Worm (Caenorhabditis elegans) whole organism, L2 larva: ENCODE measurements around the gene C03B1.4.

Source experiments
- C34F6.9 ChIP-seq: fragments of 150-350 bp; optimal IDR thresholded peaks from 2 replicates; lab custom pipeline; 2014; ENCODE audit warnings: missing biosample characterization, missing genetic modification characterization
- R02D3.7 ChIP-seq: fragments of 150-350 bp; optimal IDR thresholded peaks from 2 replicates; lab custom pipeline; 2014; ENCODE audit warnings: missing biosample characterization, missing genetic modification characterization
- ZK546.5 ChIP-seq: sonication (generic microtip); optimal IDR thresholded peaks from 2 replicates; lab custom pipeline; 2017; ENCODE audit warnings: missing biosample characterization, missing genetic modification characterization
- aly-2 ChIP-seq: fragments of 150-350 bp; optimal IDR thresholded peaks from 2 replicates; lab custom pipeline; 2014; ENCODE audit warnings: missing biosample characterization, missing genetic modification characterization
- ama-1 ChIP-seq: fragments of 150-350 bp; optimal IDR thresholded peaks from 2 replicates; lab custom pipeline; 2018; ENCODE audit warnings: inconsistent platforms
- lin-39 ChIP-seq: fragments of 150-350 bp; optimal IDR thresholded peaks from 2 replicates; lab custom pipeline; 2014; ENCODE audit warnings: missing biosample characterization, missing genetic modification reagents, missing genetic modification characterization
- lsy-2 ChIP-seq, 2 experiments: fragments of 150-350 bp in 1 of 2; sonication (generic microtip) in 1 of 2; optimal IDR thresholded peaks; 2 replicates each; lab custom pipeline; 2014 to 2017; ENCODE audit warnings: missing biosample characterization in 2 of 2, missing genetic modification characterization in 2 of 2
- nhr-129 ChIP-seq: fragments of 150-350 bp; optimal IDR thresholded peaks from 2 replicates; lab custom pipeline; 2014; ENCODE audit warnings: missing biosample characterization, missing genetic modification characterization
- nhr-23 ChIP-seq: fragments of 150-350 bp; optimal IDR thresholded peaks from 2 replicates; lab custom pipeline; 2014; ENCODE audit warnings: missing biosample characterization, missing genetic modification reagents, missing genetic modification characterization
- skn-1 ChIP-seq: sonication (generic microtip); optimal IDR thresholded peaks from 2 replicates; lab custom pipeline; 2017; ENCODE audit warnings: missing biosample characterization, missing genetic modification characterization
- sma-3 ChIP-seq: sonication (generic microtip); optimal IDR thresholded peaks from 2 replicates; lab custom pipeline; 2016; ENCODE audit warnings: missing genetic modification reagents, missing genetic modification characterization, missing compliant biosample characterization
- unc-39 ChIP-seq: fragments of 150-350 bp; optimal IDR thresholded peaks from 2 replicates; lab custom pipeline; 2014; ENCODE audit warnings: missing biosample characterization, missing genetic modification characterization
- ztf-11 ChIP-seq: sonication (generic microtip); optimal IDR thresholded peaks from 2 replicates; lab custom pipeline; 2017; ENCODE audit warnings: missing biosample characterization, missing genetic modification characterization

DNA sequence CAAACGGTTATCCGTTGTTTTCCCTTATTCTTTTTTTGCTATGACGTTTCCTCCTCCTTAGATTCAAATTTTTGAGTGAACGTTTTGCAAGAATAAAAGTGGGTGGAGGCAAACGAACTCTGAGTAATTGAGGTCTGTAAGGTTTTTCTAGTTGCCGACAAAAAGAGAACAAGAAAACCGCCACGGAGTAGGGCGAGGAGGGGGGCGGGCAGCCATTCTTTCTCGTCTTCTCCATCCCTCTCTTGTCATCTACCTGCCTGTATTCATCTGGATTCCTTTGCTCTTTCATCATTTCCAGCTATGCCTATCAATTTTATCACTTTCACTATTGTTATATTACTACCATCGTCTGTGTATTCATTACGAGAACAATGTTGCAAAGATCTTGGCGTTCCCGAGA is 20.9 kb downstream of the C03B1.4 start, which contains the start of gene igdb-3:
- TF ChIP-seq aly-2 (no peak), ZK546.5 (tag; lab: Kevin White, UChicago) (no peak), ama-1 (lab: Kevin White, UChicago) (no peak), ztf-11 (tag; lab: Kevin White, UChicago) (no peak), skn-1 (tag; lab: Kevin White, UChicago) (no peak), lin-39 (tag; lab: Kevin White, UChicago) (no peak), unc-39 (tag; lab: Kevin White, UChicago) (no peak), nhr-23 (tag; lab: Kevin White, UChicago) (no peak), C34F6.9 (tag; lab: Kevin White, UChicago) (no peak), nhr-129 (no peak), R02D3.7 (no peak), sma-3 (no peak), lsy-2 (tag; optimal IDR thresholded peaks at IDR 0.05; lab: Kevin White, UChicago) (no peak)
